Worm (Caenorhabditis elegans) whole organism, L4 larva: Measurements from ENCODE around the gene rmd-3.

Experiments
- D1046.2 ChIP-seq: fragments of 200-800 bp; sonication (Bioruptor generic); IDR thresholded peaks from 2 replicates; pipeline ENCODE4 v1.3.6; 2022; ENCODE audit warnings: missing genetic modification characterization, missing compliant biosample characterization
- F26F4.8 ChIP-seq: fragments of 200-800 bp; sonication (Bioruptor generic); conservative IDR thresholded peaks from 2 replicates; pipeline ENCODE4 v1.3.6; 2022; ENCODE audit warnings: missing genetic modification characterization, missing compliant biosample characterization
- F49E8.2 ChIP-seq: sonication (generic microtip); optimal IDR thresholded peaks from 2 replicates; lab custom pipeline; 2016; ENCODE audit warnings: missing compliant biosample characterization, mild to moderate bottlenecking, missing genetic modification characterization, borderline replicate concordance
- R02D3.7 ChIP-seq: fragments of 150-350 bp; sonication (generic microtip); optimal IDR thresholded peaks from 3 replicates; lab custom pipeline; 2014; ENCODE audit warnings: missing biosample characterization, missing genetic modification characterization
- aha-1 ChIP-seq: fragments of 150-350 bp; peaks from one replicate; lab custom pipeline; 2014; ENCODE audit warnings: missing biosample characterization, missing genetic modification characterization
- attf-4 ChIP-seq: sonication (generic microtip); optimal IDR thresholded peaks from 3 replicates; lab custom pipeline; 2017; ENCODE audit warnings: missing biosample characterization, missing genetic modification characterization
- ceh-20 ChIP-seq: fragments of 200-800 bp; sonication (Bioruptor generic); IDR thresholded peaks from 2 replicates; pipeline ENCODE4 v1.3.6; 2022; ENCODE audit warnings: missing genetic modification reagents, missing genetic modification characterization, missing compliant biosample characterization
- ceh-32 ChIP-seq: sonication (generic microtip); optimal IDR thresholded peaks from 2 replicates; lab custom pipeline; 2016; ENCODE audit warnings: mild to moderate bottlenecking, missing genetic modification characterization, missing compliant biosample characterization; ENCODE audit not compliant: poor library complexity
- ceh-44 ChIP-seq: fragments of 200-800 bp; sonication (Bioruptor generic); IDR thresholded peaks from 2 replicates; pipeline ENCODE4 v1.3.6; 2022; ENCODE audit warnings: missing genetic modification reagents, missing genetic modification characterization, missing compliant biosample characterization
- ceh-62 ChIP-seq: sonication (generic microtip); optimal IDR thresholded peaks from 2 replicates; lab custom pipeline; 2017; ENCODE audit warnings: missing biosample characterization, missing genetic modification characterization
- ces-1 ChIP-seq: fragments of 150-350 bp; sonication (generic microtip); optimal IDR thresholded peaks from 4 replicates; lab custom pipeline; 2014; ENCODE audit warnings: missing biosample characterization, missing genetic modification reagents, missing genetic modification characterization
- cey-2 ChIP-seq: sonication (generic microtip); optimal IDR thresholded peaks from 3 replicates; lab custom pipeline; 2017; ENCODE audit warnings: missing genetic modification characterization, mild to moderate bottlenecking, missing compliant biosample characterization, antibody characterized with exemption, borderline replicate concordance; ENCODE audit not compliant: insufficient read depth
- ctbp-1 ChIP-seq: fragments of 200-800 bp; sonication (Bioruptor generic); IDR thresholded peaks from 2 replicates; pipeline ENCODE4 v1.3.6; 2022; ENCODE audit warnings: missing genetic modification reagents, missing genetic modification characterization, missing compliant biosample characterization
- dpl-1 ChIP-seq: fragments of 150-350 bp; optimal IDR thresholded peaks from 2 replicates; lab custom pipeline; 2014; ENCODE audit warnings: missing biosample characterization, missing genetic modification reagents, missing genetic modification characterization
- egl-43 ChIP-seq: fragments of 200-800 bp; sonication (Bioruptor generic); IDR thresholded peaks from 2 replicates; pipeline ENCODE4 v1.3.6; 2022; ENCODE audit warnings: missing genetic modification reagents, missing genetic modification characterization, missing compliant biosample characterization
- fkh-10 ChIP-seq: fragments of 150-350 bp; optimal IDR thresholded peaks from 2 replicates; lab custom pipeline; 2014; ENCODE audit warnings: missing biosample characterization, missing genetic modification reagents, missing genetic modification characterization
- hif-1 ChIP-seq, 2 experiments: sonication (generic microtip); optimal IDR thresholded peaks; 2 replicates each; lab custom pipeline; 2016 to 2017; ENCODE audit warnings: missing compliant biosample characterization in 2 of 2, missing genetic modification characterization in 2 of 2, missing genetic modification reagents in 2 of 2, missing genotype in 2 of 2, mild to moderate bottlenecking in 1 of 2
- hlh-11 ChIP-seq: fragments of 200-800 bp; sonication (Bioruptor generic); optimal IDR thresholded peaks from 2 replicates; lab custom pipeline; 2018; ENCODE audit warnings: mild to moderate bottlenecking, missing genetic modification characterization, missing compliant biosample characterization
- hlh-30 ChIP-seq: sonication (generic microtip); optimal IDR thresholded peaks from 2 replicates; lab custom pipeline; 2017; ENCODE audit warnings: antibody characterized with exemption, mild to moderate bottlenecking, missing genetic modification characterization, missing compliant biosample characterization; ENCODE audit not compliant: insufficient read depth
- lin-1 ChIP-seq: fragments of 200-800 bp; sonication (Bioruptor generic); IDR thresholded peaks from 2 replicates; pipeline ENCODE4 v1.3.6; 2022; ENCODE audit warnings: missing genetic modification reagents, missing genetic modification characterization, missing compliant biosample characterization
- lin-15B ChIP-seq: fragments of 150-350 bp; sonication (generic microtip); optimal IDR thresholded peaks from 3 replicates; lab custom pipeline; 2014; ENCODE audit warnings: missing biosample characterization, missing genetic modification characterization
- lin-29 ChIP-seq: fragments of 200-800 bp; sonication (Bioruptor generic); IDR thresholded peaks from 2 replicates; pipeline ENCODE4 v1.3.6; 2022; ENCODE audit warnings: missing genetic modification reagents, missing genetic modification characterization, missing compliant biosample characterization
- lir-3 ChIP-seq: sonication (generic microtip); optimal IDR thresholded peaks from 2 replicates; lab custom pipeline; 2016; ENCODE audit warnings: mild to moderate bottlenecking, missing genetic modification characterization, missing compliant biosample characterization
- lsy-2 ChIP-seq, 2 experiments: fragments of 150-350 bp in 1 of 2; sonication (generic microtip) in 1 of 2; optimal IDR thresholded peaks; 2 replicates each; lab custom pipeline; 2014 to 2017; ENCODE audit warnings: missing biosample characterization in 2 of 2, missing genetic modification characterization in 2 of 2
- madf-9 ChIP-seq: fragments of 200-800 bp; sonication (Bioruptor generic); conservative IDR thresholded peaks from 2 replicates; pipeline ENCODE4 v1.3.6; 2022; ENCODE audit warnings: missing genetic modification reagents, missing genetic modification characterization, missing compliant biosample characterization
- mdt-29 ChIP-seq: fragments of 200-800 bp; sonication (Bioruptor generic); IDR thresholded peaks from 2 replicates; pipeline ENCODE4 v1.3.6; 2022; ENCODE audit warnings: missing genetic modification reagents, missing genetic modification characterization, missing compliant biosample characterization
- mxl-3 ChIP-seq: fragments of 200-800 bp; sonication (Bioruptor generic); optimal IDR thresholded peaks from 2 replicates; lab custom pipeline; 2018; ENCODE audit warnings: mild to moderate bottlenecking, missing genetic modification characterization, missing compliant biosample characterization
- nhr-25 ChIP-seq: sonication (generic microtip); optimal IDR thresholded peaks from 2 replicates; lab custom pipeline; 2017; ENCODE audit warnings: missing genetic modification characterization, mild to moderate bottlenecking, missing compliant biosample characterization, antibody characterized with exemption, moderate library complexity, borderline replicate concordance; ENCODE audit not compliant: insufficient read depth
- nhr-28 ChIP-seq: fragments of 150-350 bp; optimal IDR thresholded peaks from 2 replicates; lab custom pipeline; 2014; ENCODE audit warnings: missing biosample characterization, missing genetic modification characterization
- nhr-41 ChIP-seq: fragments of 200-800 bp; sonication (Bioruptor generic); IDR thresholded peaks from 2 replicates; pipeline ENCODE4 v1.3.6; 2022; ENCODE audit warnings: missing genetic modification reagents, missing genetic modification characterization, missing compliant biosample characterization
- nhr-6 ChIP-seq: fragments of 150-350 bp; optimal IDR thresholded peaks from 2 replicates; lab custom pipeline; 2014; ENCODE audit warnings: missing biosample characterization, missing genetic modification characterization
- pqm-1 ChIP-seq: sonication (generic microtip); optimal IDR thresholded peaks from 2 replicates; lab custom pipeline; 2017; ENCODE audit warnings: missing biosample characterization, missing genetic modification characterization
- rbr-2 ChIP-seq: sonication (generic microtip); optimal IDR thresholded peaks from 2 replicates; lab custom pipeline; 2016; ENCODE audit warnings: missing genotype, missing genetic modification characterization, missing compliant biosample characterization
- set-16 ChIP-seq: fragments of 200-800 bp; sonication (Bioruptor generic); IDR thresholded peaks from 2 replicates; pipeline ENCODE4 v1.3.6; 2022; ENCODE audit warnings: missing genetic modification reagents, missing genetic modification characterization, missing compliant biosample characterization
- snpc-1.2 ChIP-seq: fragments of 200-800 bp; sonication (Bioruptor generic); IDR thresholded peaks from 2 replicates; pipeline ENCODE4 v1.3.6; 2022; ENCODE audit warnings: missing genetic modification reagents, missing genetic modification characterization, missing compliant biosample characterization
- spr-3 ChIP-seq: fragments of 200-800 bp; sonication (Bioruptor generic); optimal IDR thresholded peaks from 2 replicates; lab custom pipeline; 2018; ENCODE audit warnings: mild to moderate bottlenecking, missing genetic modification characterization, missing compliant biosample characterization
- unc-130 ChIP-seq: sonication (generic microtip); optimal IDR thresholded peaks from 2 replicates; lab custom pipeline; 2016; ENCODE audit warnings: missing genetic modification reagents, missing genetic modification characterization, missing compliant biosample characterization
- unc-62 ChIP-seq, 3 experiments: fragments of 150-350 bp in 1 of 3; sonication (generic microtip); optimal IDR thresholded peaks in 2 of 3; peaks in 1 of 3; 1 replicate in 1 of 3; 2 replicates in 2 of 3; lab custom pipeline; 2014 to 2017; ENCODE audit warnings: missing biosample characterization in 3 of 3, missing genetic modification characterization in 3 of 3, missing genetic modification reagents in 3 of 3, missing genotype in 1 of 3
- zfp-2 ChIP-seq: sonication (generic microtip); optimal IDR thresholded peaks from 2 replicates; lab custom pipeline; 2016; ENCODE audit warnings: mild to moderate bottlenecking, missing genetic modification characterization, missing compliant biosample characterization
- zip-11 ChIP-seq: fragments of 200-800 bp; sonication (Bioruptor generic); IDR thresholded peaks from 2 replicates; pipeline ENCODE4 v1.3.6; 2022; ENCODE audit warnings: missing genetic modification characterization, missing compliant biosample characterization
- ztf-7 ChIP-seq: fragments of 150-350 bp; optimal IDR thresholded peaks from 2 replicates; lab custom pipeline; 2014; ENCODE audit warnings: missing biosample characterization, missing genetic modification characterization

The rmd-3 gene

DNA sequence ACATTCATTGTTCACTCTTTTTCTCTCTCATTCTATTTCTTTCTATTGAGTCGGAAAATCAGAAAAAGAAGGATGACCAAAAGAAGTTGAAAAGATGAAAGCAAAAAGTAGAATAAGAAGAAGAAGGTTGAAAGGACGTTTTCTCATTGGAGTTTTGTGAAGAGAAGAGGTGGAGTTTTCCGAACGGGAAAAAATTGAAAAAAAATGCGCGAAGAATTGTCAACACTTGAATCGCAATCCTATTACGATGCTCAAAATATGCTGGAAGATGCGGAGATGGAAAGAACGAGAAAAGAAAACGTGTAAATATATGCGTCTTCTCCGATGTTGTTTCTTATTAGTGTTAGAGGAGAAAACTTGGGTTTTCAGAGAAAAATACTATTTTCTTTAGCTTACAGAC lies 6.0 kb downstream of the rmd-3 start:
- TF ChIP-seq ces-1 (peak; percentile 17), fkh-10 (GFP tag; lab: Kevin White, UChicago) (peak; percentile 90), unc-130 (no peak), cey-2 (tag; lab: Kevin White, UChicago) (no peak), ceh-32 (tag; lab: Kevin White, UChicago) (no peak), lsy-2 (tag; optimal IDR thresholded peaks at IDR 0.05; lab: Kevin White, UChicago) (no peak)

DNA sequence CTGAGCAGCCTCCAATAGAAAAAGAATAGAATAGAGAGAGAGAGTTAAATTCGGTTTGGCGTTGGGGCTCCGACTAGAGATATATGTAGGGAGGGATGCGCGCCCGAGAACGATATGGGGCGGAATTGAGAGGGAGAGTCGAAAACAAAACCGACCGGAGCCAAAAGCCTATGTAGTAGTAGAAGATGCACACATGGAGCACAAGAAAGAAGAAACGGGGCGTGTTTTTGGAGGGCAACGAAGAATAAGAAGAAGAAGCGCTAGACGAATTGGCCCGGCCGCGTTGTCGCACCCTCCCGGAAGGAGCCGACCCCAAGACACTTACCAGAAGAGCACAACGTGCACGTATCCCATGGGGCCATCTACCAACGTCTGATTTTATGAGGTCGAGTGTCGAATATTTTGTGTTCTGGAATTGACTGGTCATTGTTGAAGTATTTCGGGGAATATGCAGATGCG lies 10.4 kb downstream of the rmd-3 start, which contains the start of gene tag-180:
tag-180 (minus strand) TSS at position 409 of the 459 bp plus-strand sequence.
- TF ChIP-seq pqm-1 (tag; lab: Kevin White, UChicago) (no peak), set-16 (GFP tag; lab: Robert Waterston, UW) (peak; percentile 17; the same call in 1 of the 2 replicates), ctbp-1 (GFP tag; lab: Robert Waterston, UW) (0 out of 2 replicates have a peak, but pooled peaks have one; percentile 16), rbr-2 (tag; lab: Kevin White, UChicago) (peak; percentile 16), hif-1 (tag; optimal IDR thresholded peaks at IDR 0.05; lab: Kevin White, UChicago) (no peak), hlh-30 (tag; lab: Kevin White, UChicago) (peak; percentile 4), unc-62 (GFP tag; optimal IDR thresholded peaks at IDR 0.05 in 1 of 2; lab: Kevin White, UChicago) (peak in 1 of 2 experiments; percentile 53), unc-62 (tag; optimal IDR thresholded peaks at IDR 0.05; lab: Kevin White, UChicago) (no peak), R02D3.7 (tag; lab: Kevin White, UChicago) (no peak)

ce11 chrII:11319591-11319990 lies 19.8 kb downstream of the rmd-3 start, which contains the start of gene nlp-51:
Gene nlp-51, minus strand, starts transcription at chrII:11319691.
- TF ChIP-seq egl-43 (GFP tag; lab: Robert Waterston, UW) (no peak), nhr-41 (no peak), aha-1 (tag; lab: Kevin White, UChicago) (peak; percentile 56), nhr-28 (tag; lab: Kevin White, UChicago) (no peak), lin-1 (GFP tag; lab: Robert Waterston, UW) (no peak)

DNA sequence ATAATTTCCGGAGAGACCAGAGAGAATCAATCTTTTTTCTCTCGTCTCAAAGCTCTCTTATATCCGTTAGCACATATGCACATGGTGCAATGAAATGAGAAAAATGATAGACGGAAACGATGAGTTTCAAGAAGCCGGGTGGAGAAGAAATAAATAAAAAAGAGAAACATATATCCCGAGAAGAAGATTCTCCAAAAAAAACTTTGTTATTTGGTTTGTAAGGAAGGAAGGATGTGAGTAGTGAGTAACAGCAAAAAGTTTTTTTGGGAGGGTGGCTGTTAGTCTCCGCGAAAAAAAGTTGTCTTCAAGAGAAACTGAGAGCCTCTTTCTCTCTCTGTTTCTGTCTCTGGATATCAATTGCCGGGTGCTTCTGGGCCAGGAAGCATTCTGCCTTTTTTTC lies 22.7 kb downstream of the rmd-3 start:
- no peak for TF ChIP-seq ztf-7 (tag; lab: Kevin White, UChicago)
- no peak for TF ChIP-seq ceh-62
- no peak for TF ChIP-seq mxl-3 (GFP tag; lab: Kevin White, UChicago)
- TF ChIP-seq F26F4.8 (GFP tag; lab: Robert Waterston, UW), result no peak
- TF ChIP-seq mdt-29 (GFP tag; lab: Robert Waterston, UW), result no peak
- TF ChIP-seq hlh-11, result no peak
- no peak for TF ChIP-seq ceh-32 (tag; lab: Kevin White, UChicago)
- TF ChIP-seq hlh-30 (tag; lab: Kevin White, UChicago), result no peak
- TF ChIP-seq ceh-44 (GFP tag; lab: Robert Waterston, UW), result no peak
- no peak for TF ChIP-seq nhr-28 (tag; lab: Kevin White, UChicago)

DNA sequence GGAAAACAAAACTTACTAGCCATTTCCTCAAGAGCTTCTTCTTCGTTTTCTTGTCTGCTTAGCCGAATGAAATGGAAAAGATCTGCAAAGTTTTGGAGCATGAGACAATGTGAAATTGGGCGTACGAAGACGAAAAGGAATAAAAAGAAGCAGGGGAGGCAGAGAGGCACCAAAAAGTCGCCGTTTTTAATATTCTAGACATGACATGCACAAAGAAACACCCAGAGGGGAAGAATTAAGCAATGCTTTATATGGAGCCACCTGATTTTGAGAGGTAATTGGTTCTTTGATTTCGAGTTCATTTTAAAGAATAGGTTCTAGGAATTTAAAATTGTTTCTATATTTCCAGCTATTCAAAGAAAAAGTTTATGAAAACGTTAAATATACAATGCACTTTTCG lies 25.2 kb downstream of the rmd-3 start, which contains the start of gene T24F1.4:
T24F1.4 (minus strand) TSS at position 101 of the 400 bp plus-strand sequence.
- TF ChIP-seq zfp-2 (no peak), D1046.2 (GFP tag; lab: Robert Waterston, UW) (no peak), spr-3 (GFP tag; lab: Kevin White, UChicago) (no peak), lin-15B (tag; lab: Kevin White, UChicago) (no peak), rbr-2 (tag; lab: Kevin White, UChicago) (no peak), nhr-6 (no peak), lin-29 (no peak), zip-11 (GFP tag; lab: Robert Waterston, UW) (no peak), lir-3 (tag; lab: Kevin White, UChicago) (no peak), ceh-20 (GFP tag; lab: Robert Waterston, UW) (no peak), ces-1 (no peak), dpl-1 (GFP tag; lab: Kevin White, UChicago) (no peak), nhr-25 (no peak), F49E8.2 (tag; lab: Kevin White, UChicago) (no peak), madf-9 (no peak), pqm-1 (tag; lab: Kevin White, UChicago) (no peak), attf-4 (no peak), snpc-1.2 (GFP tag; lab: Robert Waterston, UW) (no peak)
